Fruit fly (Drosophila melanogaster) whole organism, wandering third instar larva: ENCODE data around the gene Cyp4d8.

Experiments used
- Abd-B ChIP-seq: fragments of >200 bp; optimal IDR thresholded peaks from 2 replicates; lab custom pipeline; 2017; ENCODE audit warnings: missing biosample characterization, missing genetic modification characterization
- br ChIP-seq: fragments of 200-800 bp; sonication (Bioruptor generic); optimal IDR thresholded peaks from 2 replicates; lab custom pipeline; 2016; ENCODE audit warnings: missing biosample characterization, missing genetic modification characterization
- h ChIP-seq: fragments of 200-800 bp; sonication (Bioruptor generic); optimal IDR thresholded peaks from 3 replicates; lab custom pipeline; 2016; ENCODE audit warnings: missing biosample characterization, mild to moderate bottlenecking, missing genetic modification characterization
- pan ChIP-seq: fragments of >200 bp; optimal IDR thresholded peaks from 2 replicates; lab custom pipeline; 2017
- woc ChIP-seq: sonication (Bioruptor generic); optimal IDR thresholded peaks from 2 replicates; lab custom pipeline; 2016; ENCODE audit warnings: missing biosample characterization, mild to moderate bottlenecking, missing genetic modification characterization

DNA sequence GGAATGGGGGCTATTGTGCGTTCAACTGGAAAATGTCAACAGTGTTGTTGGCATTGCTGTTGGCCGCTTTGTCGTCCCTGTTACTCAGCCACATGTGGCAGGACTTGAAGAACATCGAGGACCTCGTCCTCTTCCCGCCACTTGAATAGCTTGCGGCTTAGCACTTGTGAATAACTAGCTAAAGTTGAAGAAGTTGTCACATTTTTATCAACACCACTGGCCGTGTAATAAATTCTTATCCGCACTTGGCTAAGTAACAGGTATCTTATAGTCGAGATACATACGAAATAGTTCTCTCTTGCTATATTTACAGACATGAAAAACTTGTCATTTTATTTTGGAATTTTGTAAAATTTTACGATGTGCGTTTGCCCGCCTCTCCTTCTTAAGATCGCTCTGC is 20.7 kb downstream of the Cyp4d8 start, which contains the start of gene CG43292:
- TF ChIP-seq pan (lab: Kevin White, UChicago) (no peak), woc (GFP tag; lab: Kevin White, UChicago) (no peak), Abd-B (GFP tag; lab: Kevin White, UChicago) (no peak), br (GFP tag; lab: Kevin White, UChicago) (no peak), h (GFP tag; lab: Kevin White, UChicago) (no peak)
